Fruit fly (Drosophila melanogaster) whole organism, embryonic: ENCODE results near the gene pall.

Experiments
- Ada2b ChIP-seq: fragments of 200-800 bp; sonication (Bioruptor generic); IDR thresholded peaks from 2 replicates; pipeline ENCODE4 v1.3.6; 2022; ENCODE audit warnings: missing biosample characterization, missing genetic modification characterization
- BtbVII ChIP-seq: fragments of 200-800 bp; sonication (Bioruptor generic); optimal IDR thresholded peaks from 3 replicates; lab custom pipeline; 2017; ENCODE audit warnings: missing biosample characterization, mild to moderate bottlenecking, missing genetic modification characterization
- CG1024 ChIP-seq: fragments of 200-800 bp; sonication (Bioruptor generic); IDR thresholded peaks from 2 replicates; pipeline ENCODE4 v1.3.6; 2022; ENCODE audit warnings: missing biosample characterization, missing genetic modification characterization
- CG11085 ChIP-seq: fragments of 200-800 bp; sonication (Bioruptor generic); IDR thresholded peaks from 2 replicates; pipeline ENCODE4 v1.3.6; 2022; ENCODE audit warnings: missing biosample characterization, missing genetic modification characterization
- CG11695 ChIP-seq: fragments of 200-800 bp; sonication (Bioruptor generic); IDR thresholded peaks from 3 replicates; pipeline ENCODE4 v1.3.6; 2022; ENCODE audit warnings: missing biosample characterization, missing genetic modification characterization
- CG13123 ChIP-seq: fragments of 200-800 bp; sonication (Bioruptor generic); optimal IDR thresholded peaks from 2 replicates; lab custom pipeline; 2016; ENCODE audit warnings: missing biosample characterization, missing genetic modification characterization
- CG14965 ChIP-seq: fragments of 200-800 bp; sonication (Bioruptor generic); optimal IDR thresholded peaks from 2 replicates; lab custom pipeline; 2016; ENCODE audit warnings: missing biosample characterization, missing genetic modification characterization, borderline replicate concordance
- CG15073 ChIP-seq: fragments of 200-800 bp; sonication (Bioruptor generic); optimal IDR thresholded peaks from 2 replicates; lab custom pipeline; 2016; ENCODE audit warnings: missing biosample characterization, missing genetic modification characterization
- CG1602 ChIP-seq: fragments of 200-800 bp; sonication (Bioruptor generic); optimal IDR thresholded peaks from 3 replicates; lab custom pipeline; 2016; ENCODE audit warnings: missing biosample characterization, missing genetic modification characterization
- CG2129 ChIP-seq: fragments of 200-800 bp; sonication (Bioruptor generic); IDR thresholded peaks from 2 replicates; pipeline ENCODE4 v1.3.6; 2022; ENCODE audit warnings: missing biosample characterization, missing genetic modification characterization; ENCODE audit not compliant: partially characterized antibody
- CG2199 ChIP-seq: fragments of 200-800 bp; sonication (Bioruptor generic); IDR thresholded peaks from 3 replicates; pipeline ENCODE4 v1.3.6; 2022; ENCODE audit warnings: missing biosample characterization, missing genetic modification characterization
- CG32532 ChIP-seq: fragments of 200-800 bp; sonication (Bioruptor generic); IDR thresholded peaks from 2 replicates; pipeline ENCODE4 v1.3.6; 2022; ENCODE audit warnings: missing biosample characterization, missing genetic modification characterization
- CG42726 ChIP-seq: fragments of 200-800 bp; sonication (Bioruptor generic); IDR thresholded peaks from 2 replicates; pipeline ENCODE4 v1.3.6; 2022; ENCODE audit warnings: missing biosample characterization, missing genetic modification characterization; ENCODE audit not compliant: partially characterized antibody
- CG6175 ChIP-seq: fragments of 200-800 bp; sonication (Bioruptor generic); IDR thresholded peaks from 3 replicates; pipeline ENCODE4 v1.3.6; 2022; ENCODE audit warnings: missing biosample characterization, missing genetic modification characterization
- CG8281 ChIP-seq: fragments of 200-800 bp; sonication (Bioruptor generic); optimal IDR thresholded peaks from 2 replicates; lab custom pipeline; 2018; ENCODE audit warnings: missing biosample characterization, mild to moderate bottlenecking, missing genetic modification characterization, moderate library complexity
- CG8290 ChIP-seq, 3 experiments: fragments of 200-800 bp; sonication (Bioruptor generic); optimal IDR thresholded peaks; 2 replicates each; lab custom pipeline; 2016 to 2019; ENCODE audit warnings: missing biosample characterization in 3 of 3, missing genetic modification characterization in 3 of 3, mild to moderate bottlenecking in 2 of 3, moderate library complexity in 1 of 3
- CG8359 ChIP-seq: fragments of 200-800 bp; sonication (Bioruptor generic); optimal IDR thresholded peaks from 2 replicates; lab custom pipeline; 2017; ENCODE audit warnings: missing biosample characterization, mild to moderate bottlenecking, missing genetic modification characterization, borderline replicate concordance
- Dip3 ChIP-seq: fragments of 200-800 bp; sonication (Bioruptor generic); optimal IDR thresholded peaks from 3 replicates; lab custom pipeline; 2016; ENCODE audit warnings: missing biosample characterization, missing genetic modification characterization
- Ets97D ChIP-seq: fragments of 200-800 bp; sonication (Bioruptor generic); optimal IDR thresholded peaks from 3 replicates; lab custom pipeline; 2016; ENCODE audit warnings: missing biosample characterization, missing genetic modification characterization
- H15 ChIP-seq: fragments of 200-800 bp; sonication (Bioruptor generic); IDR thresholded peaks from 3 replicates; pipeline ENCODE4 v1.3.6; 2022; ENCODE audit warnings: missing biosample characterization, missing genetic modification characterization
- Opbp ChIP-seq: fragments of 200-800 bp; sonication (Bioruptor generic); IDR thresholded peaks from 3 replicates; pipeline ENCODE4 v1.3.6; 2022; ENCODE audit warnings: missing biosample characterization, missing genetic modification characterization; ENCODE audit not compliant: partially characterized antibody
- Scr ChIP-seq: fragments of 200-800 bp; sonication (Bioruptor generic); IDR thresholded peaks from 2 replicates; pipeline ENCODE4 v1.3.6; 2022; ENCODE audit warnings: missing biosample characterization, missing genetic modification characterization; ENCODE audit not compliant: partially characterized antibody
- Sox100B ChIP-seq: fragments of 200-800 bp; sonication (Bioruptor generic); optimal IDR thresholded peaks from 3 replicates; lab custom pipeline; 2018; ENCODE audit warnings: missing biosample characterization, mild to moderate bottlenecking, missing genetic modification characterization
- Taf1 ChIP-seq: fragments of 200-800 bp; sonication (Bioruptor generic); IDR thresholded peaks from 2 replicates; pipeline ENCODE4 v1.3.6; 2022; ENCODE audit warnings: missing biosample characterization, missing genetic modification characterization
- Xbp1 ChIP-seq: fragments of 200-800 bp; sonication (Bioruptor generic); optimal IDR thresholded peaks from 3 replicates; lab custom pipeline; 2016; ENCODE audit warnings: missing biosample characterization, mild to moderate bottlenecking, missing genetic modification characterization
- amos ChIP-seq: fragments of 200-800 bp; sonication (Bioruptor generic); IDR thresholded peaks from 2 replicates; pipeline ENCODE4 v1.3.6; 2022; ENCODE audit warnings: missing biosample characterization, missing genetic modification characterization; ENCODE audit not compliant: partially characterized antibody
- ara ChIP-seq: fragments of 200-800 bp; sonication (Bioruptor generic); IDR thresholded peaks from 2 replicates; pipeline ENCODE4 v1.3.6; 2022; ENCODE audit warnings: missing biosample characterization, missing genetic modification characterization
- btn ChIP-seq: fragments of 200-800 bp; sonication (Bioruptor generic); optimal IDR thresholded peaks from 2 replicates; lab custom pipeline; 2016; ENCODE audit warnings: missing biosample characterization, missing genetic modification characterization
- dmrt99B ChIP-seq: fragments of 200-800 bp; sonication (Bioruptor generic); optimal IDR thresholded peaks from 2 replicates; lab custom pipeline; 2018; ENCODE audit warnings: missing biosample characterization, mild to moderate bottlenecking, missing genetic modification characterization, moderate library complexity
- emc ChIP-seq: fragments of 200-800 bp; sonication (Bioruptor generic); optimal IDR thresholded peaks from 2 replicates; lab custom pipeline; 2016; ENCODE audit warnings: missing biosample characterization, missing genetic modification characterization
- en ChIP-seq: fragments of 200-800 bp; sonication (Bioruptor generic); optimal IDR thresholded peaks from 2 replicates; lab custom pipeline; 2016; ENCODE audit warnings: missing biosample characterization, missing genetic modification characterization
- esg ChIP-seq: fragments of 200-800 bp; sonication (Bioruptor generic); conservative IDR thresholded peaks from 2 replicates; pipeline ENCODE4 v1.3.6; 2022; ENCODE audit warnings: missing biosample characterization, missing genetic modification characterization
- fru ChIP-seq: fragments of >200 bp; optimal IDR thresholded peaks from 2 replicates; lab custom pipeline; 2017
- gcm2 ChIP-seq: fragments of 200-800 bp; sonication (Bioruptor generic); optimal IDR thresholded peaks from 2 replicates; lab custom pipeline; 2016; ENCODE audit warnings: missing biosample characterization, missing genetic modification characterization
- gem ChIP-seq: fragments of 200-800 bp; sonication (Bioruptor generic); optimal IDR thresholded peaks from 2 replicates; lab custom pipeline; 2019; ENCODE audit warnings: missing biosample characterization, mild to moderate bottlenecking, missing genetic modification characterization, moderate library complexity
- hb ChIP-seq: fragments of 200-800 bp; sonication (Bioruptor generic); IDR thresholded peaks from 3 replicates; pipeline ENCODE4 v1.3.6; 2022; ENCODE audit warnings: missing biosample characterization, missing genetic modification characterization; ENCODE audit not compliant: partially characterized antibody
- ind ChIP-seq: fragments of 200-800 bp; sonication (Bioruptor generic); optimal IDR thresholded peaks from 3 replicates; lab custom pipeline; 2016; ENCODE audit warnings: missing biosample characterization, missing genetic modification characterization
- jumu ChIP-seq: fragments of 200-800 bp; sonication (Bioruptor generic); optimal IDR thresholded peaks from 3 replicates; lab custom pipeline; 2016; ENCODE audit warnings: missing biosample characterization, missing genetic modification characterization
- kah ChIP-seq: fragments of 200-800 bp; sonication (Bioruptor generic); optimal IDR thresholded peaks from 2 replicates; lab custom pipeline; 2018; ENCODE audit warnings: missing biosample characterization, mild to moderate bottlenecking, missing genetic modification characterization
- kni ChIP-seq: fragments of 200-800 bp; sonication (Bioruptor generic); optimal IDR thresholded peaks from 3 replicates; lab custom pipeline; 2017; ENCODE audit warnings: mild to moderate bottlenecking, missing biosample characterization, missing genetic modification reagents, missing genetic modification characterization
- lov ChIP-seq, 2 experiments: fragments of 200-800 bp in 1 of 2; fragments of >200 bp in 1 of 2; sonication (Bioruptor generic) in 1 of 2; IDR thresholded peaks in 1 of 2; optimal IDR thresholded peaks in 1 of 2; 2 replicates in 1 of 2; 3 replicates in 1 of 2; pipeline versions ENCODE4 v1.3.6 to Lab custom; 2017 to 2022; ENCODE audit warnings: missing biosample characterization in 1 of 2, missing genetic modification characterization in 1 of 2
- maf-S ChIP-seq: fragments of 200-800 bp; sonication (Bioruptor generic); optimal IDR thresholded peaks from 2 replicates; lab custom pipeline; 2016; ENCODE audit warnings: missing biosample characterization, missing genetic modification characterization
- nmo ChIP-seq: fragments of 200-800 bp; sonication (Bioruptor generic); optimal IDR thresholded peaks from 2 replicates; lab custom pipeline; 2018; ENCODE audit warnings: missing biosample characterization, mild to moderate bottlenecking, missing genetic modification characterization, moderate library complexity
- onecut ChIP-seq: fragments of 200-800 bp; sonication (Bioruptor generic); IDR thresholded peaks from 2 replicates; pipeline ENCODE4 v1.3.6; 2022; ENCODE audit warnings: missing biosample characterization, missing genetic modification characterization
- pan ChIP-seq, 4 experiments: fragments of >200 bp in 3 of 4; fragments of 200-800 bp in 1 of 4; sonication (Bioruptor generic) in 1 of 4; optimal IDR thresholded peaks in 3 of 4; IDR thresholded peaks in 1 of 4; 2 replicates each; pipeline versions ENCODE4 v1.3.6 to Lab custom; 2017 to 2022; ENCODE audit warnings: missing biosample characterization in 2 of 4, missing genetic modification characterization in 2 of 4, mixed read lengths in 1 of 4
- schlank ChIP-seq: fragments of 200-800 bp; sonication (Bioruptor generic); optimal IDR thresholded peaks from 2 replicates; lab custom pipeline; 2018; ENCODE audit warnings: missing biosample characterization, mild to moderate bottlenecking, missing genetic modification characterization
- sd ChIP-seq: fragments of 200-800 bp; sonication (Bioruptor generic); optimal IDR thresholded peaks from 3 replicates; lab custom pipeline; 2018; ENCODE audit warnings: missing biosample characterization, mild to moderate bottlenecking, missing genetic modification characterization, moderate library complexity
- sqz ChIP-seq: fragments of 200-800 bp; sonication (Bioruptor generic); optimal IDR thresholded peaks from 3 replicates; lab custom pipeline; 2018; ENCODE audit warnings: missing biosample characterization, mild to moderate bottlenecking, missing genetic modification characterization
- vvl ChIP-seq: fragments of 200-800 bp; sonication (Bioruptor generic); IDR thresholded peaks from 2 replicates; pipeline ENCODE4 v1.3.6; 2022; ENCODE audit warnings: missing biosample characterization, missing genetic modification characterization

Gene pall

DNA sequence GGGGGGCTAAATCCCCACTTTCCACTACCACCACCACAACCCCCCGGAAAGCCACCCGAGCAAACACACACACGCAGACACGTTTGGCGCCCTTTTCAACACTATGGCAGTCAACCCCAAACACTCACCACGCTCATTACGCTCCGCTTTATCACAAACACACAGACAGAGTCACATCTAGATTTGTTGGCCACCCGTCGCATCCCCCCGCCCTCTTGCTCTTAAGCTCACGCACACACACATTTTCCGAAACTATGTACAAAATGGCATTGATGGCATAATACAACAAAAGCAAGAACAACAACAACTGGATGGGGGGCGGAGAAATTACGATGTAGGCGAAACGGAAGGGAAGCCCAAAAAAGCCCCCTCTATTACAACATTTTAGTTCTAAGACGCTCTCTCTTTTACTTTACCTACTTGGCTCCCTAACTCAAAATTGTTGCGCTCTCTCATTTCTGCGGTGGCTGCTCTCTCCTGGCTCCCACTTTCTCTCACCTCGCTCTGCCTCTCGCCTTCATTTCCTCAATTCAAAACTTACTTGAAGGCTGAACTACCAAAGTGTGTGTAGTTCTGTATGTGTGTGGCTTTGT, 21.8 kb downstream of the pall start (continued):
- TF ChIP-seq ara (GFP tag; lab: Robert Waterston, UW), result no peak
- no peak for TF ChIP-seq CG11085 (GFP tag; lab: Robert Waterston, UW)
- no peak for TF ChIP-seq Ets97D
- no peak for TF ChIP-seq CG15073
- TF ChIP-seq gcm2 (GFP tag; lab: Kevin White, UChicago), result no peak
- no peak for TF ChIP-seq Opbp (GFP tag; lab: Robert Waterston, UW)
- TF ChIP-seq pan (optimal IDR thresholded peaks at IDR 0.05; lab: Kevin White, UChicago), result no peak
- no peak for TF ChIP-seq pan (GFP tag; optimal IDR thresholded peaks at IDR 0.05 in 1 of 2, IDR thresholded peaks at IDR 0.05 in 1 of 2)
- TF ChIP-seq nmo (GFP tag; lab: Kevin White, UChicago), result no peak
- TF ChIP-seq hb (GFP tag; lab: Robert Waterston, UW), result no peak
- no peak for TF ChIP-seq CG11695 (GFP tag; lab: Robert Waterston, UW)
- TF ChIP-seq Sox100B (GFP tag; lab: Kevin White, UChicago), result no peak
- no peak for TF ChIP-seq Xbp1 (GFP tag; lab: Kevin White, UChicago)
- no peak for TF ChIP-seq CG2129
- TF ChIP-seq onecut, result peak; percentile 15; the same call in 1 of the 2 replicates
- TF ChIP-seq BtbVII (GFP tag; lab: Kevin White, UChicago), result no peak
- TF ChIP-seq gem (tag; lab: Kevin White, UChicago), result no peak
- no peak for TF ChIP-seq ind
- no peak for TF ChIP-seq CG32532
- TF ChIP-seq fru (lab: Kevin White, UChicago), result no peak
- peak; percentile 43 for TF ChIP-seq kah (GFP tag; lab: Kevin White, UChicago)
- no peak for TF ChIP-seq CG13123 (GFP tag; lab: Kevin White, UChicago)
- TF ChIP-seq Taf1 (GFP tag; lab: Robert Waterston, UW), result no peak
- TF ChIP-seq amos (GFP tag; lab: Robert Waterston, UW), result no peak
- TF ChIP-seq emc (GFP tag; lab: Kevin White, UChicago), result no peak
- no peak for TF ChIP-seq sqz (GFP tag; lab: Kevin White, UChicago)
- TF ChIP-seq CG8359 (GFP tag; lab: Kevin White, UChicago), result no peak
- TF ChIP-seq kni (GFP tag; lab: Kevin White, UChicago), result peak; percentile 71
- no peak for TF ChIP-seq CG14965 (GFP tag; lab: Kevin White, UChicago)
- TF ChIP-seq dmrt99B, result no peak
- TF ChIP-seq schlank (tag; lab: Kevin White, UChicago), result no peak
- peak; percentile 60 for TF ChIP-seq CG8281 (tag; lab: Kevin White, UChicago)
- no peak for TF ChIP-seq esg
- TF ChIP-seq vvl, result peak; percentile 29; the same call in 1 of the 2 replicates
- TF ChIP-seq CG6175 (GFP tag; lab: Robert Waterston, UW), result no peak
- peak; percentile 51 for TF ChIP-seq sd (tag; lab: Kevin White, UChicago)
- no peak for TF ChIP-seq CG1602 (GFP tag; lab: Kevin White, UChicago)
- TF ChIP-seq lov (optimal IDR thresholded peaks at IDR 0.05; lab: Kevin White, UChicago), result no peak
- no peak for TF ChIP-seq lov (GFP tag; IDR thresholded peaks at IDR 0.05; lab: Robert Waterston, UW)
- no peak for TF ChIP-seq Scr (GFP tag; lab: Robert Waterston, UW)
- TF ChIP-seq maf-S, result no peak
- TF ChIP-seq H15 (GFP tag; lab: Robert Waterston, UW), result no peak; the same call in 2 of the 3 replicates
- no peak for TF ChIP-seq CG2199
- TF ChIP-seq Dip3 (GFP tag; lab: Kevin White, UChicago), result no peak
- no peak for TF ChIP-seq en (GFP tag; lab: Kevin White, UChicago)
- no peak for TF ChIP-seq btn
- 0 out of 2 replicates have a peak, but pooled peaks have one; percentile 36 for TF ChIP-seq CG42726 (GFP tag; lab: Robert Waterston, UW)
- TF ChIP-seq CG8290 (GFP tag; optimal IDR thresholded peaks at IDR 0.05; lab: Kevin White, UChicago), result no peak
- peak; percentile 10 to 50 for TF ChIP-seq CG8290 (tag; optimal IDR thresholded peaks at IDR 0.05; lab: Kevin White, UChicago)
- no peak for TF ChIP-seq CG1024 (GFP tag; lab: Robert Waterston, UW)
- TF ChIP-seq Ada2b (GFP tag; lab: Robert Waterston, UW), result no peak
- no peak for TF ChIP-seq jumu
